Fruit fly (Drosophila melanogaster): ENCODE results near the gene VhaAC39-2.

- no peak for TF ChIP-seq insv (GFP tag; optimal IDR thresholded peaks at IDR 0.05)
- TF ChIP-seq bsh (GFP tag; optimal IDR thresholded peaks at IDR 0.05), result no peak
- TF ChIP-seq BEAF-32 (GFP tag; optimal IDR thresholded peaks at IDR 0.05), result no peak
- no peak for TF ChIP-seq Nf-YC (tag; optimal IDR thresholded peaks at IDR 0.05)
- TF ChIP-seq nerfin-1 (tag; optimal IDR thresholded peaks at IDR 0.05), result no peak
- TF ChIP-seq CG3995 (GFP tag; optimal IDR thresholded peaks at IDR 0.05), result no peak
- TF ChIP-seq danr (GFP tag; IDR thresholded peaks at IDR 0.05), result no peak
- no peak for TF ChIP-seq Bgb (GFP tag; IDR thresholded peaks at IDR 0.05; ENCODE audit: partially characterized antibody)
- no peak for TF ChIP-seq fru (optimal IDR thresholded peaks at IDR 0.05)
- TF ChIP-seq CG10979 (tag; optimal IDR thresholded peaks at IDR 0.05), result no peak
- TF ChIP-seq CG3838 (GFP tag; optimal IDR thresholded peaks at IDR 0.05), result no peak
Observed at dm6 chr3R:23144654-23145053, 14.5 kb downstream of the VhaAC39-2 start.

Measured in whole organism, embryonic.